Worm (Caenorhabditis elegans) whole organism, early embryonic: ENCODE data around the gene pkhm-2.

Experiments used
- B0310.2 ChIP-seq: sonication (generic microtip); optimal IDR thresholded peaks from 2 replicates; lab custom pipeline; 2016; ENCODE audit warnings: mild to moderate bottlenecking, missing genetic modification characterization, missing compliant biosample characterization
- F13C5.2 ChIP-seq: sonication (generic microtip); optimal IDR thresholded peaks from 2 replicates; lab custom pipeline; 2017; ENCODE audit warnings: mild to moderate bottlenecking, missing genetic modification characterization, inconsistent platforms, missing compliant biosample characterization
- ama-1 ChIP-seq: fragments of 150-350 bp; optimal IDR thresholded peaks from 2 replicates; lab custom pipeline; 2014
- ceh-36 ChIP-seq: sonication (generic microtip); optimal IDR thresholded peaks from 2 replicates; lab custom pipeline; 2016; ENCODE audit warnings: missing genetic modification characterization, inconsistent platforms, missing compliant biosample characterization
- hmbx-1 ChIP-seq: sonication (generic microtip); optimal IDR thresholded peaks from 2 replicates; lab custom pipeline; 2016; ENCODE audit warnings: mild to moderate bottlenecking, missing genetic modification characterization, missing compliant biosample characterization
- hmg-4 ChIP-seq: fragments of 200-800 bp; sonication (Bioruptor generic); optimal IDR thresholded peaks from 2 replicates; lab custom pipeline; 2018; ENCODE audit warnings: mild to moderate bottlenecking, missing genetic modification characterization, missing compliant biosample characterization
- tra-4 ChIP-seq: sonication (generic microtip); optimal IDR thresholded peaks from 2 replicates; lab custom pipeline; 2017; ENCODE audit warnings: missing genetic modification characterization, missing compliant biosample characterization

ce11 chrX:15188510-15188909, 7.2 kb upstream of the pkhm-2 start:
- TF ChIP-seq ama-1 (lab: Kevin White, UChicago) (no peak), hmbx-1 (tag; lab: Kevin White, UChicago) (no peak), tra-4 (tag; lab: Kevin White, UChicago) (no peak), ceh-36 (tag; lab: Kevin White, UChicago) (no peak), F13C5.2 (tag; lab: Kevin White, UChicago) (no peak), hmg-4 (GFP tag; lab: Kevin White, UChicago) (no peak), B0310.2 (tag; lab: Kevin White, UChicago) (no peak)
